Fruit fly (Drosophila melanogaster) whole organism, embryonic: ENCODE data around the gene CG4297.
A peak's percentile ranks its signal among the peaks of the same experiment; 100 is the strongest.

Experiments used
- Ada2b ChIP-seq: fragments of 200-800 bp; sonication (Bioruptor generic); IDR thresholded peaks from 2 replicates; pipeline ENCODE4 v1.3.6; 2022; ENCODE audit warnings: missing biosample characterization, missing genetic modification characterization
- Blimp-1 ChIP-seq: fragments of 200-800 bp; sonication (Bioruptor generic); optimal IDR thresholded peaks from 3 replicates; lab custom pipeline; 2018; ENCODE audit warnings: missing biosample characterization, missing genetic modification characterization, mild to moderate bottlenecking, moderate library complexity, missing genetic modification reagents
- CG10267 ChIP-seq: fragments of 200-800 bp; sonication (Bioruptor generic); optimal IDR thresholded peaks from 2 replicates; lab custom pipeline; 2018; ENCODE audit warnings: missing biosample characterization, mild to moderate bottlenecking, missing genetic modification characterization, moderate library complexity
- CG10462 ChIP-seq: fragments of 200-800 bp; sonication (Bioruptor generic); optimal IDR thresholded peaks from 2 replicates; lab custom pipeline; 2016; ENCODE audit warnings: missing biosample characterization, missing genetic modification characterization
- CG10543 ChIP-seq: fragments of 200-800 bp; sonication (Bioruptor generic); optimal IDR thresholded peaks from 3 replicates; lab custom pipeline; 2017; ENCODE audit warnings: missing biosample characterization, mild to moderate bottlenecking, missing genetic modification characterization, moderate library complexity
- CG11560 ChIP-seq: fragments of 200-800 bp; sonication (Bioruptor generic); IDR thresholded peaks from 3 replicates; pipeline ENCODE4 v1.3.6; 2022; ENCODE audit warnings: missing biosample characterization, missing genetic modification characterization
- CG12104 ChIP-seq: fragments of 200-800 bp; sonication (Bioruptor generic); optimal IDR thresholded peaks from 3 replicates; lab custom pipeline; 2016; ENCODE audit warnings: missing biosample characterization, missing genetic modification characterization
- CG12942 ChIP-seq: fragments of 200-800 bp; sonication (Bioruptor generic); optimal IDR thresholded peaks from 3 replicates; lab custom pipeline; 2016; ENCODE audit warnings: missing biosample characterization, missing genetic modification characterization
- CG13123 ChIP-seq: fragments of 200-800 bp; sonication (Bioruptor generic); optimal IDR thresholded peaks from 2 replicates; lab custom pipeline; 2016; ENCODE audit warnings: missing biosample characterization, missing genetic modification characterization
- CG14014 ChIP-seq: fragments of 200-800 bp; sonication (Bioruptor generic); IDR thresholded peaks from 2 replicates; pipeline ENCODE4 v1.3.6; 2022; ENCODE audit warnings: missing biosample characterization, missing genetic modification characterization
- CG16813 ChIP-seq: fragments of 200-800 bp; sonication (Bioruptor generic); IDR thresholded peaks from 3 replicates; pipeline ENCODE4 v1.3.6; 2022; ENCODE audit warnings: missing biosample characterization, missing genetic modification characterization; ENCODE audit not compliant: partially characterized antibody
- CG16815 ChIP-seq: fragments of 200-800 bp; sonication (Bioruptor generic); optimal IDR thresholded peaks from 3 replicates; lab custom pipeline; 2017; ENCODE audit warnings: missing biosample characterization, mild to moderate bottlenecking, missing genetic modification characterization
- CG17612 ChIP-seq: fragments of 200-800 bp; sonication (Bioruptor generic); IDR thresholded peaks from 2 replicates; pipeline ENCODE4 v1.3.6; 2022; ENCODE audit warnings: missing biosample characterization, missing genetic modification characterization
- CG1832 ChIP-seq: fragments of 200-800 bp; sonication (Bioruptor generic); optimal IDR thresholded peaks from 2 replicates; lab custom pipeline; 2017; ENCODE audit warnings: missing biosample characterization, mild to moderate bottlenecking, missing genetic modification characterization, inconsistent platforms
- CG18599 ChIP-seq: fragments of 200-800 bp; sonication (Bioruptor generic); optimal IDR thresholded peaks from 3 replicates; lab custom pipeline; 2017; ENCODE audit warnings: missing biosample characterization, missing genetic modification characterization, mild to moderate bottlenecking, moderate library complexity, missing genetic modification reagents
- CG30431 ChIP-seq: fragments of 200-800 bp; sonication (Bioruptor generic); optimal IDR thresholded peaks from 2 replicates; lab custom pipeline; 2017; ENCODE audit warnings: missing biosample characterization, missing genetic modification characterization
- CG31365 ChIP-seq: fragments of 200-800 bp; sonication (Bioruptor generic); optimal IDR thresholded peaks from 2 replicates; lab custom pipeline; 2018; ENCODE audit warnings: missing biosample characterization, mild to moderate bottlenecking, missing genetic modification characterization
- CG32772 ChIP-seq: fragments of 200-800 bp; sonication (Bioruptor generic); IDR thresholded peaks from 2 replicates; pipeline ENCODE4 v1.3.6; 2022; ENCODE audit warnings: missing biosample characterization, missing genetic modification characterization
- CG3281 ChIP-seq: fragments of 200-800 bp; sonication (Bioruptor generic); optimal IDR thresholded peaks from 3 replicates; lab custom pipeline; 2017; ENCODE audit warnings: missing biosample characterization, mild to moderate bottlenecking, missing genetic modification characterization
- CG3726 ChIP-seq: fragments of 200-800 bp; sonication (Bioruptor generic); IDR thresholded peaks from 3 replicates; pipeline ENCODE4, ENCODE4 v1.3.6; 2022; ENCODE audit warnings: missing biosample characterization, missing genetic modification characterization
- CG4328 ChIP-seq: fragments of 200-800 bp; sonication (Bioruptor generic); optimal IDR thresholded peaks from 3 replicates; lab custom pipeline; 2017; ENCODE audit warnings: missing biosample characterization, missing genetic modification reagents, missing genetic modification characterization
- CG4424 ChIP-seq: fragments of 200-800 bp; sonication (Bioruptor generic); optimal IDR thresholded peaks from 3 replicates; lab custom pipeline; 2016; ENCODE audit warnings: missing biosample characterization, missing genetic modification characterization
- CG5245 ChIP-seq: fragments of 200-800 bp; sonication (Bioruptor generic); optimal IDR thresholded peaks from 3 replicates; lab custom pipeline; 2016; ENCODE audit warnings: missing biosample characterization, missing genetic modification characterization
- CG7357 ChIP-seq: fragments of 200-800 bp; sonication (Bioruptor generic); IDR thresholded peaks from 3 replicates; pipeline ENCODE4 v1.3.6; 2022; ENCODE audit warnings: missing biosample characterization, missing genetic modification characterization
- CG7786 ChIP-seq: fragments of 200-800 bp; sonication (Bioruptor generic); optimal IDR thresholded peaks from 2 replicates; lab custom pipeline; 2016; ENCODE audit warnings: missing biosample characterization, missing genetic modification characterization
- CG9817 ChIP-seq: fragments of 200-800 bp; sonication (Bioruptor generic); optimal IDR thresholded peaks from 2 replicates; lab custom pipeline; 2018; ENCODE audit warnings: missing biosample characterization, mild to moderate bottlenecking, missing genetic modification characterization, moderate library complexity
- Dll ChIP-seq: fragments of 200-800 bp; sonication (Bioruptor generic); IDR thresholded peaks from 4 replicates; pipeline ENCODE4 v1.3.6; 2022; ENCODE audit warnings: missing biosample characterization, missing genetic modification characterization; ENCODE audit not compliant: partially characterized antibody
- Fer2 ChIP-seq: fragments of 200-800 bp; sonication (Bioruptor generic); optimal IDR thresholded peaks from 2 replicates; lab custom pipeline; 2018; ENCODE audit warnings: missing biosample characterization, mild to moderate bottlenecking, missing genetic modification characterization, moderate library complexity
- Gsc ChIP-seq: fragments of 200-800 bp; sonication (Bioruptor generic); IDR thresholded peaks from 2 replicates; pipeline ENCODE4 v1.3.6; 2022; ENCODE audit warnings: missing biosample characterization, missing genetic modification characterization
- Hand ChIP-seq: fragments of 200-800 bp; sonication (Bioruptor generic); optimal IDR thresholded peaks from 2 replicates; lab custom pipeline; 2017; ENCODE audit warnings: mild to moderate bottlenecking, missing biosample characterization, missing genetic modification reagents, missing genetic modification characterization
- Hmx ChIP-seq: fragments of 200-800 bp; sonication (Bioruptor generic); optimal IDR thresholded peaks from 2 replicates; lab custom pipeline; 2016; ENCODE audit warnings: missing biosample characterization, missing genetic modification characterization
- NFAT ChIP-seq: fragments of 200-800 bp; sonication (Bioruptor generic); IDR thresholded peaks from 2 replicates; pipeline ENCODE4 v1.3.6; 2022; ENCODE audit warnings: missing biosample characterization, missing genetic modification characterization
- Poxn ChIP-seq: fragments of 200-800 bp; sonication (Bioruptor generic); IDR thresholded peaks from 2 replicates; pipeline ENCODE4 v1.3.6; 2022; ENCODE audit warnings: missing biosample characterization, missing genetic modification characterization
- Rfx ChIP-seq: fragments of 200-800 bp; sonication (Bioruptor generic); IDR thresholded peaks from 2 replicates; pipeline ENCODE4 v1.3.6; 2022; ENCODE audit warnings: missing biosample characterization, missing genetic modification characterization
- Spps ChIP-seq: fragments of 200-800 bp; sonication (Bioruptor generic); optimal IDR thresholded peaks from 2 replicates; lab custom pipeline; 2018; ENCODE audit warnings: missing biosample characterization, mild to moderate bottlenecking, missing genetic modification characterization
- Xbp1 ChIP-seq: fragments of 200-800 bp; sonication (Bioruptor generic); optimal IDR thresholded peaks from 3 replicates; lab custom pipeline; 2016; ENCODE audit warnings: missing biosample characterization, mild to moderate bottlenecking, missing genetic modification characterization
- ato ChIP-seq: fragments of 200-800 bp; sonication (Bioruptor generic); IDR thresholded peaks from 2 replicates; pipeline ENCODE4 v1.3.6; 2022; ENCODE audit warnings: missing biosample characterization, missing genetic modification characterization; ENCODE audit not compliant: partially characterized antibody
- cato ChIP-seq: fragments of 200-800 bp; sonication (Bioruptor generic); optimal IDR thresholded peaks from 2 replicates; lab custom pipeline; 2016; ENCODE audit warnings: missing biosample characterization, missing genetic modification characterization, borderline replicate concordance
- chinmo ChIP-seq: fragments of 200-800 bp; sonication (Bioruptor generic); IDR thresholded peaks from 4 replicates; pipeline ENCODE4 v1.3.6; 2022; ENCODE audit warnings: missing biosample characterization, missing genetic modification characterization; ENCODE audit not compliant: partially characterized antibody
- danr ChIP-seq: fragments of 200-800 bp; sonication (Bioruptor generic); IDR thresholded peaks from 2 replicates; pipeline ENCODE4 v1.3.6; 2022; ENCODE audit warnings: missing biosample characterization, missing genetic modification characterization
- dimm ChIP-seq: fragments of 200-800 bp; sonication (Bioruptor generic); IDR thresholded peaks from 2 replicates; pipeline ENCODE4 v1.3.6; 2022; ENCODE audit warnings: missing biosample characterization, missing genetic modification characterization
- dmrt11E ChIP-seq: fragments of 200-800 bp; sonication (Bioruptor generic); optimal IDR thresholded peaks from 3 replicates; lab custom pipeline; 2018; ENCODE audit warnings: missing biosample characterization, mild to moderate bottlenecking, missing genetic modification characterization, moderate library complexity
- gro ChIP-seq: fragments of 200-800 bp; sonication (Bioruptor generic); optimal IDR thresholded peaks from 2 replicates; lab custom pipeline; 2016; ENCODE audit warnings: missing biosample characterization, missing genetic modification characterization
- prd ChIP-seq, 3 experiments: fragments of >200 bp in 2 of 3; fragments of 200-800 bp in 1 of 3; sonication (Bioruptor generic) in 1 of 3; optimal IDR thresholded peaks in 2 of 3; IDR thresholded peaks in 1 of 3; 2 replicates in 2 of 3; 3 replicates in 1 of 3; pipeline versions ENCODE4 v1.3.6 to Lab custom; 2017 to 2022; ENCODE audit warnings: missing biosample characterization in 1 of 3, missing genetic modification characterization in 1 of 3
- sc ChIP-seq, 3 experiments: fragments of >200 bp in 2 of 3; fragments of 200-800 bp in 1 of 3; sonication (Bioruptor generic) in 1 of 3; optimal IDR thresholded peaks; 2 replicates in 2 of 3; 3 replicates in 1 of 3; lab custom pipeline; 2017; ENCODE audit warnings: mild to moderate bottlenecking in 1 of 3, missing biosample characterization in 1 of 3, missing genetic modification characterization in 1 of 3, missing genetic modification reagents in 1 of 3
- usp ChIP-seq: fragments of >200 bp; optimal IDR thresholded peaks from 2 replicates; lab custom pipeline; 2017; ENCODE audit warnings: missing biosample characterization, missing genetic modification characterization
- wor ChIP-seq: fragments of 200-800 bp; sonication (Bioruptor generic); IDR thresholded peaks from 2 replicates; pipeline ENCODE4 v1.3.6; 2022; ENCODE audit warnings: missing biosample characterization, missing genetic modification characterization
- z ChIP-seq: fragments of 200-800 bp; sonication (Bioruptor generic); IDR thresholded peaks from 3 replicates; pipeline ENCODE4 v1.3.6; 2022; ENCODE audit warnings: missing biosample characterization, missing genetic modification characterization
- zfh2 ChIP-seq: fragments of 200-800 bp; sonication (Bioruptor generic); optimal IDR thresholded peaks from 2 replicates; lab custom pipeline; 2016; ENCODE audit warnings: missing biosample characterization, missing genetic modification characterization

Gene CG4297

dm6 chr2L:421119-421821 is 50.7 kb downstream of the CG4297 start, which contains the start of the genes CG11885 and CG13692 (continued):
- no peak for TF ChIP-seq Ada2b (GFP tag; lab: Robert Waterston, UW)
- no peak for TF ChIP-seq CG7786 (GFP tag; lab: Kevin White, UChicago)
- TF ChIP-seq CG9817 (tag; lab: Kevin White, UChicago), result peak; percentile 58
- TF ChIP-seq danr (GFP tag; lab: Robert Waterston, UW), result no peak
- TF ChIP-seq CG7357 (GFP tag; lab: Robert Waterston, UW), result no peak
- TF ChIP-seq CG10267, result peak; percentile 67
- TF ChIP-seq prd (optimal IDR thresholded peaks at IDR 0.05; lab: Kevin White, UChicago), result no peak
- no peak for TF ChIP-seq prd (GFP tag; IDR thresholded peaks at IDR 0.05; lab: Robert Waterston, UW)
- no peak for TF ChIP-seq CG11560 (tag; lab: Robert Waterston, UW)
- peak; percentile 99 for TF ChIP-seq chinmo
- TF ChIP-seq Hand (GFP tag; lab: Kevin White, UChicago), result no peak
- peak; percentile 97 for TF ChIP-seq CG16813 (GFP tag; lab: Robert Waterston, UW)
- TF ChIP-seq CG18599, result no peak
- TF ChIP-seq Gsc (GFP tag; lab: Robert Waterston, UW), result no peak
- no peak for TF ChIP-seq CG30431 (GFP tag; lab: Kevin White, UChicago)
- peak; percentile 74 for TF ChIP-seq Rfx (GFP tag; lab: Robert Waterston, UW)
- TF ChIP-seq cato (GFP tag; lab: Kevin White, UChicago), result no peak
- TF ChIP-seq Poxn (GFP tag; lab: Robert Waterston, UW), result no peak
- TF ChIP-seq CG3281, result no peak
- TF ChIP-seq CG10543 (GFP tag; lab: Kevin White, UChicago), result no peak
- TF ChIP-seq ato, result peak; percentile 97
- no peak for TF ChIP-seq dmrt11E (tag; lab: Kevin White, UChicago)
- no peak for TF ChIP-seq Blimp-1
- TF ChIP-seq CG4328, result no peak
- 0 out of 2 replicates have a peak, but pooled peaks have one; percentile 28 for TF ChIP-seq CG14014
- TF ChIP-seq CG16815 (GFP tag; lab: Kevin White, UChicago), result no peak
- TF ChIP-seq CG32772, result no peak
- no peak for TF ChIP-seq dimm (GFP tag; lab: Robert Waterston, UW)
- TF ChIP-seq CG12942, result peak; percentile 19
- no peak for TF ChIP-seq CG3726 (GFP tag; lab: Robert Waterston, UW)
- TF ChIP-seq Xbp1 (GFP tag; lab: Kevin White, UChicago), result peak; percentile 53
- no peak for TF ChIP-seq z (GFP tag; lab: Robert Waterston, UW)
- no peak for TF ChIP-seq CG5245 (GFP tag; lab: Kevin White, UChicago)
- no peak for TF ChIP-seq CG13123
- 0 out of 2 replicates have a peak, but pooled peaks have one; percentile 21 for TF ChIP-seq NFAT (GFP tag; lab: Robert Waterston, UW)
- no peak for TF ChIP-seq zfh2
- TF ChIP-seq CG12104 (GFP tag; lab: Kevin White, UChicago), result no peak
- peak; percentile 30 for TF ChIP-seq CG4424
- no peak for TF ChIP-seq sc (optimal IDR thresholded peaks at IDR 0.05; lab: Kevin White, UChicago)
- no peak for TF ChIP-seq sc (GFP tag; optimal IDR thresholded peaks at IDR 0.05; lab: Kevin White, UChicago)
- TF ChIP-seq usp (GFP tag; lab: Kevin White, UChicago), result no peak
- TF ChIP-seq CG1832 (GFP tag; lab: Kevin White, UChicago), result no peak
- peak; percentile 4 for TF ChIP-seq CG31365 (tag; lab: Kevin White, UChicago)
- TF ChIP-seq gro (GFP tag; lab: Kevin White, UChicago), result peak; percentile 56
- TF ChIP-seq Hmx (GFP tag; lab: Kevin White, UChicago), result no peak
- TF ChIP-seq CG10462 (GFP tag; lab: Kevin White, UChicago), result no peak
- TF ChIP-seq Dll (GFP tag; lab: Robert Waterston, UW), result peak; percentile 98
- no peak for TF ChIP-seq CG17612 (GFP tag; lab: Robert Waterston, UW)
- TF ChIP-seq Spps (tag; lab: Kevin White, UChicago), result no peak
- TF ChIP-seq Fer2, result peak; percentile 38
- TF ChIP-seq wor (GFP tag; lab: Robert Waterston, UW), result no peak
